Worm (Caenorhabditis elegans) whole organism, midembryonic: ENCODE results near the gene fipr-19.

Source experiments
- T22C8.4 ChIP-seq: fragments of 200-800 bp; sonication (Bioruptor generic); IDR thresholded peaks from 2 replicates; pipeline ENCODE4 v1.3.6; 2022; ENCODE audit warnings: missing genetic modification characterization, missing compliant biosample characterization
- cog-1 ChIP-seq: sonication (generic microtip); optimal IDR thresholded peaks from 2 replicates; lab custom pipeline; 2016; ENCODE audit warnings: missing genetic modification characterization, missing compliant biosample characterization
- flt-1 ChIP-seq: fragments of 200-800 bp; sonication (Bioruptor generic); IDR thresholded peaks from 2 replicates; pipeline ENCODE4 v1.3.6; 2022; ENCODE audit warnings: missing genetic modification characterization, missing compliant biosample characterization
- klf-2 ChIP-seq: fragments of 200-800 bp; sonication (Bioruptor generic); conservative IDR thresholded peaks from 2 replicates; pipeline ENCODE4 v1.3.6; 2022; ENCODE audit warnings: missing genetic modification reagents, missing genetic modification characterization, missing compliant biosample characterization
- ref-1 ChIP-seq: fragments of 200-800 bp; sonication (Bioruptor generic); conservative IDR thresholded peaks from 2 replicates; pipeline ENCODE4 v1.3.6; 2022; ENCODE audit warnings: missing genetic modification reagents, missing genetic modification characterization, missing compliant biosample characterization
- tab-1 ChIP-seq: fragments of 200-800 bp; sonication (Bioruptor generic); IDR thresholded peaks from 2 replicates; pipeline ENCODE4 v1.3.6; 2022; ENCODE audit warnings: missing genetic modification characterization, missing compliant biosample characterization
- ztf-23 ChIP-seq: fragments of 200-800 bp; sonication (Bioruptor generic); IDR thresholded peaks from 2 replicates; pipeline ENCODE4 v1.3.6; 2022; ENCODE audit warnings: missing genetic modification reagents, missing genetic modification characterization, missing compliant biosample characterization
- ztf-29 ChIP-seq: fragments of 200-800 bp; sonication (Bioruptor generic); IDR thresholded peaks from 2 replicates; pipeline ENCODE4 v1.3.6; 2022; ENCODE audit warnings: missing genetic modification reagents, missing genetic modification characterization, missing compliant biosample characterization

ce11 chrIII:7498346-7498745 lies 39.6 kb upstream of the fipr-19 start:
- TF ChIP-seq flt-1 (GFP tag; lab: Robert Waterston, UW) (peak; percentile 61; the same call in 1 of the 2 replicates), klf-2 (GFP tag; lab: Robert Waterston, UW) (no peak), T22C8.4 (no peak), ztf-23 (GFP tag; lab: Robert Waterston, UW) (peak; percentile 64; the same call in 1 of the 2 replicates), tab-1 (GFP tag; lab: Robert Waterston, UW) (0 out of 2 replicates have a peak, but pooled peaks have one; percentile 20), ref-1 (GFP tag; lab: Robert Waterston, UW) (no peak), ztf-29 (GFP tag; lab: Robert Waterston, UW) (peak; percentile 69), cog-1 (tag; lab: Kevin White, UChicago) (peak; percentile 63)
